Worm (Caenorhabditis elegans) whole organism, L2 larva: ENCODE measurements around the gene irk-1.
A peak's percentile ranks its signal among the peaks of the same experiment; 100 is the strongest.

Experiments
- aly-2 ChIP-seq: fragments of 150-350 bp; optimal IDR thresholded peaks from 2 replicates; lab custom pipeline; 2014; ENCODE audit warnings: missing biosample characterization, missing genetic modification characterization
- ceh-82 ChIP-seq: fragments of 150-350 bp; optimal IDR thresholded peaks from 2 replicates; lab custom pipeline; 2014; ENCODE audit warnings: missing biosample characterization, missing genetic modification characterization
- egl-27 ChIP-seq: sonication (generic microtip); optimal IDR thresholded peaks from 3 replicates; lab custom pipeline; 2017; ENCODE audit warnings: missing biosample characterization, missing genetic modification reagents, missing genetic modification characterization
- fos-1 ChIP-seq: fragments of 150-350 bp; optimal IDR thresholded peaks from 2 replicates; lab custom pipeline; 2014; ENCODE audit warnings: missing biosample characterization, missing genetic modification characterization
- lsy-2 ChIP-seq, 2 experiments: fragments of 150-350 bp in 1 of 2; sonication (generic microtip) in 1 of 2; optimal IDR thresholded peaks; 2 replicates each; lab custom pipeline; 2014 to 2017; ENCODE audit warnings: missing biosample characterization in 2 of 2, missing genetic modification characterization in 2 of 2
- nhr-11 ChIP-seq: fragments of 150-350 bp; optimal IDR thresholded peaks from 2 replicates; lab custom pipeline; 2014; ENCODE audit warnings: missing biosample characterization, missing genetic modification characterization
- nhr-12 ChIP-seq: fragments of 150-350 bp; optimal IDR thresholded peaks from 2 replicates; lab custom pipeline; 2014; ENCODE audit warnings: missing biosample characterization, missing genetic modification characterization
- nhr-237 ChIP-seq: fragments of 150-350 bp; optimal IDR thresholded peaks from 2 replicates; lab custom pipeline; 2014; ENCODE audit warnings: missing biosample characterization, missing genetic modification characterization
- nhr-77 ChIP-seq: fragments of 150-350 bp; optimal IDR thresholded peaks from 2 replicates; lab custom pipeline; 2014; ENCODE audit warnings: missing biosample characterization, missing genetic modification characterization
- skn-1 ChIP-seq: sonication (generic microtip); optimal IDR thresholded peaks from 2 replicates; lab custom pipeline; 2017; ENCODE audit warnings: missing biosample characterization, missing genetic modification characterization
- snpc-4 ChIP-seq: fragments of 150-350 bp; optimal IDR thresholded peaks from 2 replicates; lab custom pipeline; 2014; ENCODE audit warnings: missing biosample characterization, missing genetic modification characterization
- unc-39 ChIP-seq: fragments of 150-350 bp; optimal IDR thresholded peaks from 2 replicates; lab custom pipeline; 2014; ENCODE audit warnings: missing biosample characterization, missing genetic modification characterization
- unc-55 ChIP-seq: fragments of 150-350 bp; sonication (generic microtip); optimal IDR thresholded peaks from 3 replicates; lab custom pipeline; 2014; ENCODE audit warnings: missing biosample characterization, missing genetic modification reagents, missing genetic modification characterization

DNA sequence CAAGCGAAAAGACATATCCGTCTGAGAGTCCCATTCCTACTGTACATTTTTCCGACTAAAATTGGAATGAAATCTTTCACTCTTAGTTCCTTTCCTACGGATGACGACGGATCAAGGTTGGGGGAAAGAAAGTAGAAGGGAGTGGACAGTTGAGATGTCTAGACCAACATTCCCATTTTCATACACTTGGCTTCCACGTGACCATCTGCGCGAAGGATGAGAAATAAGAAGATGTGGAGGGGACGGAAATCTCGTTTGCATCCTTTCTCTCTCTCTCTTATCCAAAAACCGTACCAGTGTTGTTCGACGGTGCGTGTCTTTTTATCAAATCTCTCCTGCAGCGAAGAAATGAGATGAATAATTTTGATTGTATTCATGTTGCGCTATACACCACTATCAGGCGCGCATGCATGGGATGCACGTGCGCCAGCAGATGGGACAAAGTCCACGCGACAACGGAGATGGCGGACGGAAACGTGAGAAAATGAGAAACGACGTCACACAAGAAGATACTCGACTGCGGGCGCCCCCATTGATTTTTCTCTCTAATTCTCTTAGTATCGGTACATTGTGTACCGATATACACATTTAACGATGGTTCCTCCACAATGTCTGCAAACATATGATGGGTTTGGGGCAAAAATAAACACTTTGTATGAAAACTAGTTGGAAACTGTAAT is 40.4 kb downstream of the irk-1 start:
- TF ChIP-seq nhr-237 = no peak
- TF ChIP-seq aly-2 (tag; lab: Kevin White, UChicago) = no peak
- no peak for TF ChIP-seq skn-1 (tag; lab: Kevin White, UChicago)
- TF ChIP-seq unc-39 (tag; lab: Kevin White, UChicago) = no peak
- TF ChIP-seq nhr-77 (tag; lab: Kevin White, UChicago) = no peak
- TF ChIP-seq ceh-82 (tag; lab: Kevin White, UChicago) = no peak
- peak; percentile 57 for TF ChIP-seq snpc-4 (tag; lab: Kevin White, UChicago)
- peak; percentile 38 for TF ChIP-seq unc-55 (GFP tag; lab: Kevin White, UChicago)
- peak; percentile 79 for TF ChIP-seq fos-1
- TF ChIP-seq nhr-12 (tag; lab: Kevin White, UChicago) = no peak
- TF ChIP-seq lsy-2 (tag; optimal IDR thresholded peaks at IDR 0.05; lab: Kevin White, UChicago) = peak; percentile 12 to 73
- TF ChIP-seq nhr-11 = no peak
- peak; percentile 96 for TF ChIP-seq egl-27 (tag; lab: Kevin White, UChicago)
